Fruit fly (Drosophila melanogaster): ENCODE data around the gene SdhD.

Gene SdhD

DNA sequence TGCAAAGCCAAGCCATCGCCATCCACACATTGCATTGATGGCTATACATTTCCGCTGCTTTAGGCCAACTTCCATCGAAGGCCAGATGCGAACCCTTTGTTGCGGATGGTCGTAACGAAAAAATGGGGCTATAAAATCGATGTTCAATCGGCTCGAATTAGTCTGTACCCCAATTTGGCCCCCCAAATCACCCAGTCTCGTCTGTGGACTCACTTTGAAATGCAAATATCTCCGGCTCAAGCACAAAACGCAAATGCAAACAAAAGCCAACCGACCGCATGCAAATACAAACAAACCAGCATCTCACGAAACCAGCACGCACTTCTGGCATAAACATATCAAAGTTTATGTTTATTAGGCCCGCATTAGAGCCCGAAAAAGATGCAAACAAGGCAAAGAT, 24.0 kb downstream of the SdhD start (continued):
- no peak for TF ChIP-seq slp2 (GFP tag; optimal IDR thresholded peaks at IDR 0.05)
- TF ChIP-seq Kr (GFP tag; optimal IDR thresholded peaks at IDR 0.05), result no peak
- TF ChIP-seq HLH3B (GFP tag; IDR thresholded peaks at IDR 0.05), result no peak
- TF ChIP-seq CG8388 (GFP tag; optimal IDR thresholded peaks at IDR 0.05), result no peak

DNA sequence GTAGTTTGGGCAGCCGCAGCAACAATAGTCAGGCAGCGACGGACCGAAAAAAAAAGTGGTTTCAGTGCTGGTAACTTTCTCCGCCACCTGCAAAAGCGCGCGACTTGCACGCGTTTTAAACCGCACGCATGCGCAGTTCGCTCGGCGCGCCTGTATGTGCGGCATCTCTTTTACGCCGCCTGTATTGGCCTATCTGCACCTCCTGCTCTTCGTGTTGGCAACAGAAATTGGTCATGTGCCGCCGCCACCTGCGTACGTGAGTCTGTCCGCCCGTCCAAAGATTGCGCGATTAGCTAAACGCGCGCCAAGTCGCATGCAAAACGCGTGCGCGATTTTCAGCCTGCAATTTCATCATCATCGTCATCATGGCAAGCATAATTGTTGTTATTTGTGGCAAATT, 24.8 kb downstream of the SdhD start:
- TF ChIP-seq br (optimal IDR thresholded peaks at IDR 0.05) (no peak), CG10543 (GFP tag; optimal IDR thresholded peaks at IDR 0.05) (no peak), CG7786 (GFP tag; optimal IDR thresholded peaks at IDR 0.05) (no peak), luna (GFP tag; optimal IDR thresholded peaks at IDR 0.05) (no peak), Elba2 (GFP tag; optimal IDR thresholded peaks at IDR 0.05) (no peak), tap (tag; optimal IDR thresholded peaks at IDR 0.05) (no peak), CG16815 (GFP tag; optimal IDR thresholded peaks at IDR 0.05) (no peak), CG17359 (tag; optimal IDR thresholded peaks at IDR 0.05) (no peak), CG12104 (GFP tag; optimal IDR thresholded peaks at IDR 0.05) (no peak), stwl (tag; optimal IDR thresholded peaks at IDR 0.05) (no peak), dati (GFP tag; IDR thresholded peaks at IDR 0.05) (no peak), CG42726 (GFP tag; IDR thresholded peaks at IDR 0.05; ENCODE audit: partially characterized antibody) (peak; percentile 33; the same call in 1 of the 2 replicates), CG1647 (GFP tag; optimal IDR thresholded peaks at IDR 0.05) (no peak), Vsx1 (GFP tag; optimal IDR thresholded peaks at IDR 0.05) (no peak), GATAe (GFP tag; conservative IDR thresholded peaks at IDR 0.05) (no peak), Med (GFP tag) (peak; percentile 46), Opbp (GFP tag; IDR thresholded peaks at IDR 0.05; ENCODE audit: partially characterized antibody) (peak; percentile 36; the same call in 1 of the 3 replicates), chn (GFP tag; optimal IDR thresholded peaks at IDR 0.05) (no peak), stc (GFP tag; IDR thresholded peaks at IDR 0.05) (no peak), CG14860 (GFP tag; IDR thresholded peaks at IDR 0.05; ENCODE audit: partially characterized antibody) (no peak), toy (GFP tag; IDR thresholded peaks at IDR 0.05) (no peak), CG16779 (GFP tag; IDR thresholded peaks at IDR 0.05) (no peak), Myb (GFP tag; optimal IDR thresholded peaks at IDR 0.05) (no peak), ewg (GFP tag; optimal IDR thresholded peaks at IDR 0.05) (peak; percentile 18), pfk (GFP tag; optimal IDR thresholded peaks at IDR 0.05) (no peak), CG31365 (tag; optimal IDR thresholded peaks at IDR 0.05) (no peak), CG7556 (GFP tag; optimal IDR thresholded peaks at IDR 0.05) (no peak), CG9797 (GFP tag; optimal IDR thresholded peaks at IDR 0.05) (no peak), zfh1 (GFP tag; IDR thresholded peaks at IDR 0.05) (no peak), HmgZ (tag; optimal IDR thresholded peaks at IDR 0.05) (no peak), wor (GFP tag; IDR thresholded peaks at IDR 0.05) (no peak), grn (GFP tag; optimal IDR thresholded peaks at IDR 0.05) (no peak), lov (optimal IDR thresholded peaks at IDR 0.05) (no peak), lov (GFP tag; IDR thresholded peaks at IDR 0.05) (no peak), Hey (tag; optimal IDR thresholded peaks at IDR 0.05) (no peak), NC2β (GFP tag; optimal IDR thresholded peaks at IDR 0.05) (no peak), CG11560 (tag; IDR thresholded peaks at IDR 0.05) (no peak), CG6175 (GFP tag; IDR thresholded peaks at IDR 0.05) (0 out of 3 replicates have a peak, but pooled peaks have one; percentile 27), PHDP (tag; optimal IDR thresholded peaks at IDR 0.05) (no peak), CG6791 (GFP tag; IDR thresholded peaks at IDR 0.05; ENCODE audit: partially characterized antibody) (0 out of 3 replicates have a peak, but pooled peaks have one; percentile 21), CG1603 (tag; optimal IDR thresholded peaks at IDR 0.05) (no peak), CG10209 (GFP tag; optimal IDR thresholded peaks at IDR 0.05) (no peak), cwo (GFP tag; optimal IDR thresholded peaks at IDR 0.05) (peak; percentile 4), Nf-YC (tag; optimal IDR thresholded peaks at IDR 0.05) (no peak), Atf-2 (GFP tag; optimal IDR thresholded peaks at IDR 0.05) (no peak), CG17186 (GFP tag; optimal IDR thresholded peaks at IDR 0.05) (no peak), run (tag; optimal IDR thresholded peaks at IDR 0.05) (no peak)

All from whole organism, embryonic.